Worm (Caenorhabditis elegans) whole organism, L4 larva: ENCODE measurements around the gene tag-120.

ENCODE experiments used
- daf-8 ChIP-seq: fragments of 200-800 bp; sonication (Bioruptor generic); IDR thresholded peaks from 2 replicates; pipeline ENCODE4 v1.3.6; 2022; ENCODE audit warnings: missing genetic modification characterization, missing compliant biosample characterization
- lin-13 ChIP-seq: fragments of 150-350 bp; optimal IDR thresholded peaks from 2 replicates; lab custom pipeline; 2014; ENCODE audit warnings: missing biosample characterization, missing genetic modification reagents, missing genetic modification characterization
- nhr-6 ChIP-seq: fragments of 150-350 bp; optimal IDR thresholded peaks from 2 replicates; lab custom pipeline; 2014; ENCODE audit warnings: missing biosample characterization, missing genetic modification characterization
- snpc-4 ChIP-seq: fragments of 150-350 bp; optimal IDR thresholded peaks from 2 replicates; lab custom pipeline; 2014; ENCODE audit warnings: missing biosample characterization, missing genetic modification characterization

ce11 chrV:9740858-9741257, 31.2 kb upstream of the tag-120 start, which contains the start of gene sta-2:
- TF ChIP-seq nhr-6 (tag; lab: Kevin White, UChicago) (no peak), daf-8 (GFP tag; lab: Robert Waterston, UW) (no peak), lin-13 (GFP tag; lab: Kevin White, UChicago) (no peak), snpc-4 (tag; lab: Kevin White, UChicago) (no peak)
